Worm (Caenorhabditis elegans) whole organism, L2 larva: ENCODE results near the gene T23B7.3.

Source experiments
- elt-3 ChIP-seq: sonication (generic microtip); optimal IDR thresholded peaks from 2 replicates; lab custom pipeline; 2017; ENCODE audit warnings: missing biosample characterization, missing genetic modification characterization
- lin-13 ChIP-seq: fragments of 150-350 bp; optimal IDR thresholded peaks from 2 replicates; lab custom pipeline; 2014; ENCODE audit warnings: missing biosample characterization, missing genetic modification reagents, missing genetic modification characterization
- mdl-1 ChIP-seq, 2 experiments: fragments of 150-350 bp in 1 of 2; sonication (generic microtip) in 1 of 2; optimal IDR thresholded peaks; 2 replicates each; lab custom pipeline; 2017; ENCODE audit warnings: missing biosample characterization in 2 of 2, missing genetic modification characterization in 2 of 2
- zag-1 ChIP-seq: fragments of 150-350 bp; optimal IDR thresholded peaks from 2 replicates; lab custom pipeline; 2014; ENCODE audit warnings: missing biosample characterization, missing genetic modification characterization

DNA sequence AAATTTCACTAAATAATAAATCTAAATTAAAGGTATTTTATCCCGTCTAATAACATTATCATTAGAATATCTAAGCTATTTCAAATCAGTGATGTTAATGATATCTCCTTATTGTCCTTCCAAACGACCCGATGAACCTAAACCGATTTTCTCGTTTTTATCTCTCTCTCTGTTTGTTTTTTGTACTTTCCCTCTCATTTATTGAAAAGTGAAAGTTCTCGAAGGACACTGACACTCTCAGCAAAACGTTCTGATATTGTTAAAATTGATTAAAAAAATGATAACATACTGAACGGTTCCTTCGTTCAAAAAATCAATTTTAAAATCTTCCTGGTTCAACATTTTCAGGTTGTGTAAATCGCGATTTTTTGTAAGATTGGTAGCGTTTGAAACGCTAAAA lies 26.1 kb downstream of the T23B7.3 start, which contains the start of gene F11G11.13:
- no peak for TF ChIP-seq zag-1 (tag; lab: Kevin White, UChicago)
- TF ChIP-seq lin-13 (GFP tag; lab: Kevin White, UChicago), result no peak
- TF ChIP-seq elt-3, result no peak
- TF ChIP-seq mdl-1 (tag; optimal IDR thresholded peaks at IDR 0.05; lab: Kevin White, UChicago), result no peak
